Comparison of ENCODE assay signal across 5 fruit fly cellular contexts in genomic region chr3L:17007041-17007471, dm6.
TF ChIP-seq lines count a peak whose summit lies in the region.

No protein-coding gene starts in this region.

- no peak for TF ChIP-seq CTCF in whole organism, embryonic (GFP tag; optimal IDR thresholded peaks at IDR 0.05; lab: Kevin White, UChicago)

TF ChIP-seq in whole organism, adult, 20 proteins besides CTCF, POLR2A, EP300 and RAD21:
- no peak for TF ChIP-seq CG1620 (GFP tag; optimal IDR thresholded peaks at IDR 0.05; lab: Kevin White, UChicago)
- TF ChIP-seq toe (GFP tag; optimal IDR thresholded peaks at IDR 0.05; lab: Kevin White, UChicago): no peak
- no peak for TF ChIP-seq cnc (optimal IDR thresholded peaks at IDR 0.05; lab: Kevin White, UChicago)
- peak; percentile 16 for TF ChIP-seq pad (GFP tag; optimal IDR thresholded peaks at IDR 0.05; lab: Kevin White, UChicago)
- TF ChIP-seq CG11617 (GFP tag; optimal IDR thresholded peaks at IDR 0.05; lab: Kevin White, UChicago): peak; percentile 7
- peak; percentile 18 for TF ChIP-seq bab1 (GFP tag; optimal IDR thresholded peaks at IDR 0.05; lab: Kevin White, UChicago)
- peak; percentile 46 for TF ChIP-seq CG33017 (tag; optimal IDR thresholded peaks at IDR 0.05; lab: Kevin White, UChicago)
- TF ChIP-seq Clk (GFP tag; optimal IDR thresholded peaks at IDR 0.05; lab: Kevin White, UChicago): peak; percentile 54
- TF ChIP-seq cic (GFP tag; optimal IDR thresholded peaks at IDR 0.05; lab: Kevin White, UChicago): peak; percentile 92
- peak; percentile 63 for TF ChIP-seq CG12768 (GFP tag; optimal IDR thresholded peaks at IDR 0.05; lab: Kevin White, UChicago)
- TF ChIP-seq kay (GFP tag; lab: Kevin White, UChicago; ENCODE audit: borderline replicate concordance): peak; percentile 94
- peak; percentile 51 for TF ChIP-seq CG7045 (GFP tag; optimal IDR thresholded peaks at IDR 0.05; lab: Kevin White, UChicago)
- TF ChIP-seq tj (GFP tag; optimal IDR thresholded peaks at IDR 0.05; lab: Kevin White, UChicago): peak; percentile 75
- no peak for TF ChIP-seq CG14711 (tag; optimal IDR thresholded peaks at IDR 0.05; lab: Kevin White, UChicago)
- peak; percentile 82 for TF ChIP-seq Mnt (GFP tag; optimal IDR thresholded peaks at IDR 0.05; lab: Kevin White, UChicago)
- TF ChIP-seq CG5204 (GFP tag; optimal IDR thresholded peaks at IDR 0.05; lab: Kevin White, UChicago): no peak
- TF ChIP-seq ovo (GFP tag; optimal IDR thresholded peaks at IDR 0.05; lab: Kevin White, UChicago): peak; percentile 54
TF ChIP-seq in whole organism, adult: peak in this region for 12.

TF ChIP-seq in whole organism, embryonic, 481 proteins besides CTCF, POLR2A, EP300 and RAD21 (continues in another document):
- TF ChIP-seq CG3838 (GFP tag; optimal IDR thresholded peaks at IDR 0.05; lab: Kevin White, UChicago) (no peak), zen2 (GFP tag; IDR thresholded peaks at IDR 0.05; lab: Robert Waterston, UW; ENCODE audit: partially characterized antibody) (no peak), lmd (GFP tag; IDR thresholded peaks at IDR 0.05; lab: Robert Waterston, UW) (peak; percentile 56; the same call in 1 of the 2 replicates), Eip74EF (GFP tag; optimal IDR thresholded peaks at IDR 0.05; lab: Kevin White, UChicago) (no peak), fu2 (GFP tag; optimal IDR thresholded peaks at IDR 0.05; lab: Kevin White, UChicago) (no peak), lilli (GFP tag; optimal IDR thresholded peaks at IDR 0.05; lab: Kevin White, UChicago) (peak; percentile 13), ewg (GFP tag; optimal IDR thresholded peaks at IDR 0.05; lab: Kevin White, UChicago) (no peak), CG7745 (tag; optimal IDR thresholded peaks at IDR 0.05; lab: Kevin White, UChicago) (no peak), repo (GFP tag; optimal IDR thresholded peaks at IDR 0.05; lab: Kevin White, UChicago) (no peak), inv (GFP tag; IDR thresholded peaks at IDR 0.05; lab: Robert Waterston, UW; ENCODE audit: partially characterized antibody) (no peak), Fer1 (GFP tag; optimal IDR thresholded peaks at IDR 0.05; lab: Kevin White, UChicago) (no peak), CG18262 (tag; optimal IDR thresholded peaks at IDR 0.05; lab: Kevin White, UChicago) (peak; percentile 28), tio (GFP tag; optimal IDR thresholded peaks at IDR 0.05; lab: Kevin White, UChicago) (peak; percentile 5), CHES-1-like (GFP tag; optimal IDR thresholded peaks at IDR 0.05; lab: Kevin White, UChicago) (no peak), NFAT (GFP tag; IDR thresholded peaks at IDR 0.05; lab: Robert Waterston, UW) (peak; percentile 32; the same call in 1 of the 2 replicates), CG8290 (GFP tag; optimal IDR thresholded peaks at IDR 0.05; lab: Kevin White, UChicago) (no peak), CG8290 (tag; optimal IDR thresholded peaks at IDR 0.05; lab: Kevin White, UChicago) (peak in 1 of 2 experiments; percentile 56), Xrp1 (GFP tag; IDR thresholded peaks at IDR 0.05; lab: Robert Waterston, UW) (peak; percentile 35; the same call in 1 of the 2 replicates)

TF ChIP-seq in whole organism, prepupa, 60 proteins besides CTCF, POLR2A, EP300 and RAD21 (continues in another document):
- TF ChIP-seq CG7368 (GFP tag; optimal IDR thresholded peaks at IDR 0.05; lab: Kevin White, UChicago) (peak; percentile 40), cyc (GFP tag; optimal IDR thresholded peaks at IDR 0.05; lab: Kevin White, UChicago) (peak; percentile 27), spab (GFP tag; optimal IDR thresholded peaks at IDR 0.05; lab: Kevin White, UChicago) (peak; percentile 51), acj6 (GFP tag; optimal IDR thresholded peaks at IDR 0.05; lab: Kevin White, UChicago) (peak; percentile 57), Sox14 (GFP tag; optimal IDR thresholded peaks at IDR 0.05; lab: Kevin White, UChicago) (peak; percentile 50), CG8119 (GFP tag; IDR thresholded peaks at IDR 0.05; lab: Robert Waterston, UW) (peak; percentile 69), CG9139 (GFP tag; optimal IDR thresholded peaks at IDR 0.05; lab: Kevin White, UChicago) (no peak), Ets21C (GFP tag; optimal IDR thresholded peaks at IDR 0.05; lab: Kevin White, UChicago) (peak; percentile 8), Sox15 (GFP tag; optimal IDR thresholded peaks at IDR 0.05; lab: Kevin White, UChicago) (peak; percentile 44), Blimp-1 (GFP tag; optimal IDR thresholded peaks at IDR 0.05; lab: Kevin White, UChicago) (no peak), Lpt (GFP tag; optimal IDR thresholded peaks at IDR 0.05; lab: Kevin White, UChicago) (peak; percentile 48), fd59A (GFP tag; optimal IDR thresholded peaks at IDR 0.05; lab: Kevin White, UChicago) (peak; percentile 22), ss (GFP tag; optimal IDR thresholded peaks at IDR 0.05; lab: Kevin White, UChicago) (peak; percentile 13 to 19), fd85E (GFP tag; optimal IDR thresholded peaks at IDR 0.05; lab: Kevin White, UChicago) (no peak), CG34406 (GFP tag; optimal IDR thresholded peaks at IDR 0.05; lab: Kevin White, UChicago) (peak; percentile 43), pdm3 (GFP tag; optimal IDR thresholded peaks at IDR 0.05; lab: Kevin White, UChicago) (peak; percentile 54), Gug (GFP tag; IDR thresholded peaks at IDR 0.05; lab: Robert Waterston, UW) (peak; percentile 26; the same call in 1 of the 2 replicates), eg (GFP tag; IDR thresholded peaks at IDR 0.05; lab: Robert Waterston, UW) (peak; percentile 75), Hr4 (GFP tag; optimal IDR thresholded peaks at IDR 0.05; lab: Kevin White, UChicago) (peak; percentile 50)

TF ChIP-seq in whole organism, pupa, 21 proteins besides CTCF, POLR2A, EP300 and RAD21:
- TF ChIP-seq CG13204 (GFP tag; optimal IDR thresholded peaks at IDR 0.05; lab: Kevin White, UChicago): peak; percentile 56
- TF ChIP-seq CG15710 (tag; optimal IDR thresholded peaks at IDR 0.05; lab: Kevin White, UChicago): peak; percentile 60
- peak; percentile 44 for TF ChIP-seq CG8301 (tag; optimal IDR thresholded peaks at IDR 0.05; lab: Kevin White, UChicago)
- peak; percentile 50 for TF ChIP-seq CG14655 (GFP tag; optimal IDR thresholded peaks at IDR 0.05; lab: Kevin White, UChicago)
- peak; percentile 40 for TF ChIP-seq CG34367 (tag; optimal IDR thresholded peaks at IDR 0.05; lab: Kevin White, UChicago)
- peak; percentile 64 for TF ChIP-seq CG4496 (GFP tag; IDR thresholded peaks at IDR 0.05; lab: Robert Waterston, UW)
- peak; percentile 65 for TF ChIP-seq fd96Ca (GFP tag; IDR thresholded peaks at IDR 0.05; lab: Robert Waterston, UW)
- peak; percentile 72 for TF ChIP-seq Ets98B (GFP tag; IDR thresholded peaks at IDR 0.05; lab: Robert Waterston, UW)
- TF ChIP-seq Pif1B (GFP tag; optimal IDR thresholded peaks at IDR 0.05; lab: Kevin White, UChicago): peak; percentile 55
- TF ChIP-seq Pif1A (GFP tag; optimal IDR thresholded peaks at IDR 0.05; lab: Kevin White, UChicago): peak; percentile 24
- peak; percentile 49 for TF ChIP-seq Snoo (tag; optimal IDR thresholded peaks at IDR 0.05; lab: Kevin White, UChicago)
- TF ChIP-seq CG32121 (GFP tag; IDR thresholded peaks at IDR 0.05; lab: Robert Waterston, UW): no peak
- peak; percentile 57 for TF ChIP-seq CG17806 (tag; optimal IDR thresholded peaks at IDR 0.05; lab: Kevin White, UChicago)
- no peak for TF ChIP-seq rn (GFP tag; IDR thresholded peaks at IDR 0.05; lab: Robert Waterston, UW)
- no peak for TF ChIP-seq D1 (tag; optimal IDR thresholded peaks at IDR 0.05; lab: Kevin White, UChicago)
- TF ChIP-seq CG9948 (tag; optimal IDR thresholded peaks at IDR 0.05; lab: Kevin White, UChicago): peak; percentile 52
- 0 out of 2 replicates have a peak, but pooled peaks have one; percentile 28 for TF ChIP-seq CG10348 (GFP tag; IDR thresholded peaks at IDR 0.05; lab: Robert Waterston, UW)
- TF ChIP-seq CG8159 (tag; optimal IDR thresholded peaks at IDR 0.05; lab: Kevin White, UChicago): peak; percentile 56
- TF ChIP-seq EcR (GFP tag; optimal IDR thresholded peaks at IDR 0.05; lab: Kevin White, UChicago): peak; percentile 60
- TF ChIP-seq gl (tag; optimal IDR thresholded peaks at IDR 0.05; lab: Kevin White, UChicago): no peak
- TF ChIP-seq CG12605 (GFP tag; IDR thresholded peaks at IDR 0.05; lab: Robert Waterston, UW): peak; percentile 17; the same call in 1 of the 2 replicates
TF ChIP-seq in whole organism, pupa: peak in this region for 17.

TF ChIP-seq in whole organism, wandering third instar larva, 38 proteins besides CTCF, POLR2A, EP300 and RAD21 (continues in another document):
- TF ChIP-seq woc (GFP tag; optimal IDR thresholded peaks at IDR 0.05; lab: Kevin White, UChicago): no peak
- no peak for TF ChIP-seq CrebA (GFP tag; optimal IDR thresholded peaks at IDR 0.05; lab: Kevin White, UChicago; ENCODE audit: borderline replicate concordance)
- TF ChIP-seq Sp1 (GFP tag; optimal IDR thresholded peaks at IDR 0.05; lab: Kevin White, UChicago): peak; percentile 9
- no peak for TF ChIP-seq jim (GFP tag; optimal IDR thresholded peaks at IDR 0.05; lab: Kevin White, UChicago)
- no peak for TF ChIP-seq Vsx2 (GFP tag; optimal IDR thresholded peaks at IDR 0.05; lab: Kevin White, UChicago; ENCODE audit: partially characterized antibody)
- peak; percentile 34 for TF ChIP-seq OdsH (GFP tag; optimal IDR thresholded peaks at IDR 0.05; lab: Kevin White, UChicago)
- no peak for TF ChIP-seq usp (GFP tag; optimal IDR thresholded peaks at IDR 0.05; lab: Kevin White, UChicago)
- TF ChIP-seq br (GFP tag; optimal IDR thresholded peaks at IDR 0.05; lab: Kevin White, UChicago): no peak
- TF ChIP-seq psq (GFP tag; optimal IDR thresholded peaks at IDR 0.05; lab: Kevin White, UChicago): no peak
- TF ChIP-seq Myc (optimal IDR thresholded peaks at IDR 0.05; lab: Kevin White, UChicago): no peak
- TF ChIP-seq Dif (GFP tag; optimal IDR thresholded peaks at IDR 0.05; lab: Kevin White, UChicago; ENCODE audit: partially characterized antibody): no peak
- TF ChIP-seq sv (GFP tag; optimal IDR thresholded peaks at IDR 0.05; lab: Kevin White, UChicago): no peak
- no peak for TF ChIP-seq Rel (GFP tag; optimal IDR thresholded peaks at IDR 0.05; lab: Kevin White, UChicago)
- peak; percentile 19 for TF ChIP-seq Rel (tag; optimal IDR thresholded peaks at IDR 0.05; lab: Kevin White, UChicago)
- no peak for TF ChIP-seq N (GFP tag; optimal IDR thresholded peaks at IDR 0.05; lab: Kevin White, UChicago)
- TF ChIP-seq dmrt93B (GFP tag; optimal IDR thresholded peaks at IDR 0.05; lab: Kevin White, UChicago): no peak
- peak in 1 of 2 experiments; percentile 51 for TF ChIP-seq foxo (GFP tag; optimal IDR thresholded peaks at IDR 0.05; lab: Kevin White, UChicago)
- TF ChIP-seq Hnf4 (GFP tag; optimal IDR thresholded peaks at IDR 0.05; lab: Kevin White, UChicago): peak; percentile 10
- peak; percentile 44 for TF ChIP-seq HLH106 (tag; optimal IDR thresholded peaks at IDR 0.05; lab: Kevin White, UChicago)
- TF ChIP-seq rgr (GFP tag; optimal IDR thresholded peaks at IDR 0.05; lab: Kevin White, UChicago): peak; percentile 30
- TF ChIP-seq lola (GFP tag; optimal IDR thresholded peaks at IDR 0.05; lab: Kevin White, UChicago): no peak
- TF ChIP-seq brk (GFP tag; optimal IDR thresholded peaks at IDR 0.05; lab: Kevin White, UChicago): no peak
- peak; percentile 62 for TF ChIP-seq h (GFP tag; optimal IDR thresholded peaks at IDR 0.05; lab: Kevin White, UChicago)
- TF ChIP-seq CG9705 (GFP tag; optimal IDR thresholded peaks at IDR 0.05; lab: Kevin White, UChicago): no peak
